Worm (Caenorhabditis elegans) whole organism, mixed stage, embryonic: ENCODE data around the gene hsp-12.2.

Experiments used
- M03D4.4 ChIP-seq: sonication (generic microtip); optimal IDR thresholded peaks from 2 replicates; lab custom pipeline; 2017; ENCODE audit warnings: mild to moderate bottlenecking, missing genetic modification characterization, missing compliant biosample characterization
- bed-3 ChIP-seq: fragments of 200-800 bp; sonication (Bioruptor generic); optimal IDR thresholded peaks from 3 replicates; lab custom pipeline; 2018; ENCODE audit warnings: mild to moderate bottlenecking, missing genetic modification characterization, moderate library complexity, missing compliant biosample characterization
- ceh-39 ChIP-seq: fragments of 150-350 bp; optimal IDR thresholded peaks from 2 replicates; lab custom pipeline; 2014; ENCODE audit warnings: missing biosample characterization, missing genetic modification characterization
- ceh-43 ChIP-seq: fragments of 200-800 bp; sonication (Bioruptor generic); optimal IDR thresholded peaks from 2 replicates; lab custom pipeline; 2018; ENCODE audit warnings: mild to moderate bottlenecking, missing genetic modification characterization, moderate library complexity, missing compliant biosample characterization
- ceh-83 ChIP-seq: fragments of 200-800 bp; sonication (Bioruptor generic); optimal IDR thresholded peaks from 2 replicates; lab custom pipeline; 2018; ENCODE audit warnings: mild to moderate bottlenecking, missing genetic modification characterization, missing compliant biosample characterization
- ces-1 ChIP-seq: fragments of 150-350 bp; optimal IDR thresholded peaks from 2 replicates; lab custom pipeline; 2014; ENCODE audit warnings: missing biosample characterization, missing genetic modification reagents, missing genetic modification characterization
- cnd-1 ChIP-seq: fragments of 200-800 bp; sonication (Bioruptor generic); optimal IDR thresholded peaks from 2 replicates; lab custom pipeline; 2018; ENCODE audit warnings: mild to moderate bottlenecking, missing genetic modification characterization, missing compliant biosample characterization
- elt-3 ChIP-seq: fragments of 150-350 bp; optimal IDR thresholded peaks from 2 replicates; lab custom pipeline; 2014; ENCODE audit warnings: missing biosample characterization, missing genetic modification characterization
- ham-2 ChIP-seq: fragments of 200-800 bp; sonication (Bioruptor generic); optimal IDR thresholded peaks from 2 replicates; lab custom pipeline; 2018; ENCODE audit warnings: mild to moderate bottlenecking, missing genetic modification characterization, missing compliant biosample characterization
- hlh-1 ChIP-seq: fragments of 150-350 bp; optimal IDR thresholded peaks from 2 replicates; lab custom pipeline; 2014; ENCODE audit warnings: missing biosample characterization, missing genetic modification reagents, missing genetic modification characterization
- lin-13 ChIP-seq: fragments of 150-350 bp; optimal IDR thresholded peaks from 2 replicates; lab custom pipeline; 2014; ENCODE audit warnings: missing biosample characterization, missing genetic modification characterization
- lin-32 ChIP-seq: fragments of 200-800 bp; sonication (Bioruptor generic); optimal IDR thresholded peaks from 2 replicates; lab custom pipeline; 2018; ENCODE audit warnings: mild to moderate bottlenecking, missing genetic modification characterization, missing compliant biosample characterization
- lsy-2 ChIP-seq: fragments of 150-350 bp; optimal IDR thresholded peaks from 2 replicates; lab custom pipeline; 2014; ENCODE audit warnings: missing biosample characterization, missing genetic modification characterization
- mab-5 ChIP-seq: fragments of 150-350 bp; optimal IDR thresholded peaks from 2 replicates; lab custom pipeline; 2014; ENCODE audit warnings: missing biosample characterization, missing genetic modification characterization
- mep-1 ChIP-seq: fragments of 150-350 bp; optimal IDR thresholded peaks from 2 replicates; lab custom pipeline; 2017; ENCODE audit warnings: missing biosample characterization, missing genetic modification reagents, missing genetic modification characterization, inconsistent platforms
- mls-2 ChIP-seq: sonication (generic microtip); optimal IDR thresholded peaks from 2 replicates; lab custom pipeline; 2016; ENCODE audit warnings: mild to moderate bottlenecking, missing genetic modification characterization, moderate library complexity, missing compliant biosample characterization
- nhr-12 ChIP-seq: fragments of 150-350 bp; optimal IDR thresholded peaks from 2 replicates; lab custom pipeline; 2014; ENCODE audit warnings: missing biosample characterization, missing genetic modification characterization
- nhr-2 ChIP-seq: fragments of 150-350 bp; optimal IDR thresholded peaks from 2 replicates; lab custom pipeline; 2014; ENCODE audit warnings: missing biosample characterization, missing genetic modification characterization
- nhr-237 ChIP-seq: fragments of 150-350 bp; optimal IDR thresholded peaks from 2 replicates; lab custom pipeline; 2014; ENCODE audit warnings: missing biosample characterization, missing genetic modification characterization
- pha-4 ChIP-seq: fragments of 150-350 bp; optimal IDR thresholded peaks from 2 replicates; lab custom pipeline; 2018; ENCODE audit warnings: missing biosample characterization, missing genetic modification reagents, missing genetic modification characterization
- sem-2 ChIP-seq: fragments of 200-800 bp; sonication (Bioruptor generic); optimal IDR thresholded peaks from 2 replicates; lab custom pipeline; 2018; ENCODE audit warnings: mild to moderate bottlenecking, missing genetic modification characterization, missing compliant biosample characterization
- sptf-1 ChIP-seq: sonication (generic microtip); optimal IDR thresholded peaks from 2 replicates; lab custom pipeline; 2017; ENCODE audit warnings: mild to moderate bottlenecking, missing genetic modification characterization, moderate library complexity, missing compliant biosample characterization
- unc-39 ChIP-seq: fragments of 150-350 bp; optimal IDR thresholded peaks from 2 replicates; lab custom pipeline; 2014; ENCODE audit warnings: missing biosample characterization, missing genetic modification characterization
- unc-62 ChIP-seq: fragments of 150-350 bp; optimal IDR thresholded peaks from 2 replicates; lab custom pipeline; 2014; ENCODE audit warnings: missing biosample characterization, missing genetic modification reagents, missing genetic modification characterization
- zip-8 ChIP-seq: fragments of 150-350 bp; optimal IDR thresholded peaks from 2 replicates; lab custom pipeline; 2014; ENCODE audit warnings: missing biosample characterization, missing genetic modification characterization

hsp-12.2 gene

ce11 chrIII:8129195-8129594 lies 8.7 kb upstream of the hsp-12.2 start:
- TF ChIP-seq ham-2 (no peak), lsy-2 (tag; lab: Kevin White, UChicago) (no peak), elt-3 (no peak), ceh-83 (GFP tag; lab: Kevin White, UChicago) (no peak), cnd-1 (no peak), mab-5 (no peak), ceh-43 (GFP tag; lab: Kevin White, UChicago) (no peak), mep-1 (tag; lab: Kevin White, UChicago) (no peak), ces-1 (no peak)

ce11 chrIII:8130177-8130902 lies 7.5 kb upstream of the hsp-12.2 start, which contains the start of the genes rpl-21 and C14B9.10:
TSS of gene rpl-21 (minus strand) at chrIII:8130227.
TSS of gene C14B9.10 (plus strand) at chrIII:8130852.
- peak; percentile 98 for TF ChIP-seq lsy-2 (tag; lab: Kevin White, UChicago)
- TF ChIP-seq mls-2 (tag; lab: Kevin White, UChicago), result no peak
- TF ChIP-seq unc-62, result peak; percentile 22
- peak; percentile 83 for TF ChIP-seq pha-4
- TF ChIP-seq ceh-39 (tag; lab: Kevin White, UChicago), result peak; percentile 65
- TF ChIP-seq nhr-237 (tag; lab: Kevin White, UChicago), result peak; percentile 80
- TF ChIP-seq ceh-43 (GFP tag; lab: Kevin White, UChicago), result no peak
- TF ChIP-seq sem-2 (GFP tag; lab: Kevin White, UChicago), result no peak
- no peak for TF ChIP-seq nhr-12 (tag; lab: Kevin White, UChicago)
- TF ChIP-seq lin-13, result peak; percentile 76
- TF ChIP-seq ces-1, result peak; percentile 67
- TF ChIP-seq hlh-1 (tag; lab: Kevin White, UChicago), result peak; percentile 25
- peak; percentile 91 for TF ChIP-seq mep-1 (tag; lab: Kevin White, UChicago)

ce11 chrIII:8132496-8132895 lies 5.4 kb upstream of the hsp-12.2 start:
- no peak for TF ChIP-seq ceh-39 (tag; lab: Kevin White, UChicago)
- peak; percentile 37 for TF ChIP-seq pha-4
- TF ChIP-seq hlh-1 (tag; lab: Kevin White, UChicago), result no peak
- TF ChIP-seq nhr-2 (tag; lab: Kevin White, UChicago), result peak; percentile 78
- TF ChIP-seq, all 35 proteins: peak for 2

- TF ChIP-seq pha-4 (no peak), mep-1 (tag; lab: Kevin White, UChicago) (no peak), mab-5 (no peak)
These were observed 4.5 kb upstream of the hsp-12.2 start, which contains the start of gene C14B9.2 for ce11 chrIII:8133346-8133745. TSS of gene C14B9.2 (plus strand) at chrIII:8133665.

- TF ChIP-seq lin-32 (GFP tag; lab: Kevin White, UChicago) (no peak), zip-8 (tag; lab: Kevin White, UChicago) (no peak), nhr-12 (tag; lab: Kevin White, UChicago) (no peak), sptf-1 (no peak), hlh-1 (tag; lab: Kevin White, UChicago) (no peak), pha-4 (peak; percentile 68)
These were observed 1.3 kb upstream of the hsp-12.2 start for ce11 chrIII:8136517-8137099.

- TF ChIP-seq ceh-83 (GFP tag; lab: Kevin White, UChicago) (no peak), elt-3 (no peak), nhr-237 (tag; lab: Kevin White, UChicago) (no peak), lin-13 (no peak), unc-39 (tag; lab: Kevin White, UChicago) (no peak), bed-3 (GFP tag; lab: Kevin White, UChicago) (no peak), zip-8 (tag; lab: Kevin White, UChicago) (no peak), sptf-1 (no peak), M03D4.4 (tag; lab: Kevin White, UChicago) (no peak)
These were observed 4.3 kb downstream of the hsp-12.2 start for ce11 chrIII:8142217-8142616.

- TF ChIP-seq nhr-237 (tag; lab: Kevin White, UChicago) (peak; percentile 38), lsy-2 (tag; lab: Kevin White, UChicago) (peak; percentile 43), unc-39 (tag; lab: Kevin White, UChicago) (no peak), mab-5 (peak; percentile 19)
- TF ChIP-seq, all 35 proteins: peak for 3
These were observed 6.7 kb downstream of the hsp-12.2 start, which contains the start of the genes C14B9.8 and mrpl-18 for ce11 chrIII:8144574-8145065. TSS of gene C14B9.8 (minus strand) at chrIII:8144629. TSS of gene mrpl-18 (plus strand) at chrIII:8145015.
